Fruit fly (Drosophila melanogaster) whole organism, embryonic: ENCODE measurements around the gene sp3.

Source experiments
- Antp ChIP-seq: fragments of 200-800 bp; sonication (Bioruptor generic); optimal IDR thresholded peaks from 3 replicates; lab custom pipeline; 2016; ENCODE audit warnings: missing biosample characterization, missing genetic modification characterization
- B-H2 ChIP-seq: fragments of 200-800 bp; sonication (Bioruptor generic); optimal IDR thresholded peaks from 2 replicates; lab custom pipeline; 2018; ENCODE audit warnings: missing biosample characterization, mild to moderate bottlenecking, missing genetic modification characterization
- Bteb2 ChIP-seq: fragments of 200-800 bp; sonication (Bioruptor generic); optimal IDR thresholded peaks from 2 replicates; lab custom pipeline; 2016; ENCODE audit warnings: missing biosample characterization, missing genetic modification characterization
- C15 ChIP-seq: fragments of 200-800 bp; sonication (Bioruptor generic); IDR thresholded peaks from 3 replicates; pipeline ENCODE4 v1.3.6; 2022; ENCODE audit warnings: missing biosample characterization, missing genetic modification characterization
- CG10267 ChIP-seq: fragments of 200-800 bp; sonication (Bioruptor generic); optimal IDR thresholded peaks from 2 replicates; lab custom pipeline; 2018; ENCODE audit warnings: missing biosample characterization, mild to moderate bottlenecking, missing genetic modification characterization, moderate library complexity
- CG11695 ChIP-seq: fragments of 200-800 bp; sonication (Bioruptor generic); IDR thresholded peaks from 3 replicates; pipeline ENCODE4 v1.3.6; 2022; ENCODE audit warnings: missing biosample characterization, missing genetic modification characterization
- CG12659 ChIP-seq: fragments of 200-800 bp; sonication (Bioruptor generic); optimal IDR thresholded peaks from 3 replicates; lab custom pipeline; 2017; ENCODE audit warnings: mild to moderate bottlenecking, missing biosample characterization, missing genetic modification reagents, missing genetic modification characterization
- CG13123 ChIP-seq: fragments of 200-800 bp; sonication (Bioruptor generic); optimal IDR thresholded peaks from 2 replicates; lab custom pipeline; 2016; ENCODE audit warnings: missing biosample characterization, missing genetic modification characterization
- CG13287 ChIP-seq: fragments of 200-800 bp; sonication (Bioruptor generic); IDR thresholded peaks from 2 replicates; pipeline ENCODE4 v1.3.6; 2022; ENCODE audit warnings: missing biosample characterization, missing genetic modification characterization; ENCODE audit not compliant: partially characterized antibody
- CG14667 ChIP-seq: fragments of 200-800 bp; sonication (Bioruptor generic); IDR thresholded peaks from 2 replicates; pipeline ENCODE4 v1.3.6; 2022; ENCODE audit warnings: missing biosample characterization, missing genetic modification characterization
- CG15696 ChIP-seq: fragments of 200-800 bp; sonication (Bioruptor generic); optimal IDR thresholded peaks from 2 replicates; lab custom pipeline; 2019; ENCODE audit warnings: missing biosample characterization, mild to moderate bottlenecking, missing genetic modification characterization, moderate library complexity
- CG17385 ChIP-seq: fragments of 200-800 bp; sonication (Bioruptor generic); optimal IDR thresholded peaks from 3 replicates; lab custom pipeline; 2018; ENCODE audit warnings: missing biosample characterization, mild to moderate bottlenecking, missing genetic modification characterization
- CG18011 ChIP-seq: fragments of 200-800 bp; sonication (Bioruptor generic); optimal IDR thresholded peaks from 2 replicates; lab custom pipeline; 2017; ENCODE audit warnings: missing biosample characterization, missing genetic modification characterization, mild to moderate bottlenecking, moderate library complexity, missing genotype
- CG4282 ChIP-seq: fragments of 200-800 bp; sonication (Bioruptor generic); optimal IDR thresholded peaks from 2 replicates; lab custom pipeline; 2016; ENCODE audit warnings: missing biosample characterization, missing genetic modification characterization
- CG4854 ChIP-seq: fragments of 200-800 bp; sonication (Bioruptor generic); optimal IDR thresholded peaks from 2 replicates; lab custom pipeline; 2016; ENCODE audit warnings: missing biosample characterization, missing genetic modification characterization, inconsistent platforms
- CG5245 ChIP-seq: fragments of 200-800 bp; sonication (Bioruptor generic); optimal IDR thresholded peaks from 3 replicates; lab custom pipeline; 2016; ENCODE audit warnings: missing biosample characterization, missing genetic modification characterization
- CG7839 ChIP-seq: fragments of 200-800 bp; sonication (Bioruptor generic); optimal IDR thresholded peaks from 3 replicates; lab custom pipeline; 2018; ENCODE audit warnings: missing biosample characterization, mild to moderate bottlenecking, missing genetic modification characterization, moderate library complexity
- CG8290 ChIP-seq, 3 experiments: fragments of 200-800 bp; sonication (Bioruptor generic); optimal IDR thresholded peaks; 2 replicates each; lab custom pipeline; 2016 to 2019; ENCODE audit warnings: missing biosample characterization in 3 of 3, missing genetic modification characterization in 3 of 3, mild to moderate bottlenecking in 2 of 3, moderate library complexity in 1 of 3
- CG9932 ChIP-seq: fragments of 200-800 bp; sonication (Bioruptor generic); IDR thresholded peaks from 2 replicates; pipeline ENCODE4 v1.3.6; 2022; ENCODE audit warnings: missing biosample characterization, missing genetic modification characterization
- D ChIP-seq, 2 experiments: fragments of 200-800 bp in 1 of 2; fragments of >200 bp in 1 of 2; sonication (Bioruptor generic) in 1 of 2; optimal IDR thresholded peaks; 2 replicates in 1 of 2; 3 replicates in 1 of 2; lab custom pipeline; 2017; ENCODE audit warnings: mild to moderate bottlenecking in 1 of 2, missing biosample characterization in 1 of 2, missing genetic modification characterization in 1 of 2, missing genetic modification reagents in 1 of 2
- E2f2 ChIP-seq: fragments of 200-800 bp; sonication (Bioruptor generic); IDR thresholded peaks from 2 replicates; pipeline ENCODE4 v1.3.6; 2022; ENCODE audit warnings: missing biosample characterization, missing genetic modification characterization
- ERR ChIP-seq: fragments of 200-800 bp; sonication (Bioruptor generic); optimal IDR thresholded peaks from 2 replicates; lab custom pipeline; 2016; ENCODE audit warnings: missing biosample characterization, missing genetic modification characterization
- Gug ChIP-seq: fragments of 200-800 bp; sonication (Bioruptor generic); IDR thresholded peaks from 4 replicates; pipeline ENCODE4 v1.3.6; 2022; ENCODE audit warnings: missing biosample characterization, missing genetic modification characterization
- HLHmδ ChIP-seq: fragments of 200-800 bp; sonication (Bioruptor generic); optimal IDR thresholded peaks from 2 replicates; lab custom pipeline; 2018; ENCODE audit warnings: missing biosample characterization, mild to moderate bottlenecking, missing genetic modification characterization, moderate library complexity
- Hmr ChIP-seq: fragments of 200-800 bp; sonication (Bioruptor generic); optimal IDR thresholded peaks from 3 replicates; lab custom pipeline; 2017; ENCODE audit warnings: mild to moderate bottlenecking, missing biosample characterization, missing genetic modification reagents, missing genetic modification characterization
- MBD-R2 ChIP-seq: fragments of 200-800 bp; sonication (Bioruptor generic); IDR thresholded peaks from 2 replicates; pipeline ENCODE4 v1.3.6; 2022; ENCODE audit warnings: missing biosample characterization, missing genetic modification characterization
- Mad ChIP-seq: fragments of 200-800 bp; sonication (Bioruptor generic); optimal IDR thresholded peaks from 2 replicates; lab custom pipeline; 2016; ENCODE audit warnings: missing biosample characterization, missing genetic modification characterization
- Mes4 ChIP-seq: fragments of 200-800 bp; sonication (Bioruptor generic); optimal IDR thresholded peaks from 2 replicates; lab custom pipeline; 2016; ENCODE audit warnings: missing biosample characterization, missing genetic modification characterization
- NFAT ChIP-seq: fragments of 200-800 bp; sonication (Bioruptor generic); IDR thresholded peaks from 2 replicates; pipeline ENCODE4 v1.3.6; 2022; ENCODE audit warnings: missing biosample characterization, missing genetic modification characterization
- Pdp1 ChIP-seq, 2 experiments: fragments of 200-800 bp; sonication (Bioruptor generic); optimal IDR thresholded peaks; 3 replicates each; lab custom pipeline; 2016; ENCODE audit warnings: missing biosample characterization in 2 of 2, missing genetic modification characterization in 2 of 2, mild to moderate bottlenecking in 1 of 2, moderate library complexity in 1 of 2
- ase ChIP-seq: fragments of 200-800 bp; sonication (Bioruptor generic); IDR thresholded peaks from 3 replicates; pipeline ENCODE4 v1.3.6; 2022; ENCODE audit warnings: missing biosample characterization, missing genetic modification characterization
- ash1 ChIP-seq: fragments of 200-800 bp; sonication (Bioruptor generic); optimal IDR thresholded peaks from 2 replicates; lab custom pipeline; 2018; ENCODE audit warnings: missing biosample characterization, mild to moderate bottlenecking, missing genetic modification characterization
- crc ChIP-seq: fragments of 200-800 bp; sonication (Bioruptor generic); optimal IDR thresholded peaks from 2 replicates; lab custom pipeline; 2016; ENCODE audit warnings: missing biosample characterization, missing genetic modification characterization
- fd102C ChIP-seq: fragments of 200-800 bp; sonication (Bioruptor generic); optimal IDR thresholded peaks from 2 replicates; lab custom pipeline; 2018; ENCODE audit warnings: missing biosample characterization, mild to moderate bottlenecking, missing genetic modification characterization, moderate library complexity
- gro ChIP-seq: fragments of 200-800 bp; sonication (Bioruptor generic); optimal IDR thresholded peaks from 2 replicates; lab custom pipeline; 2016; ENCODE audit warnings: missing biosample characterization, missing genetic modification characterization
- gsb-n ChIP-seq: fragments of 200-800 bp; sonication (Bioruptor generic); optimal IDR thresholded peaks from 3 replicates; lab custom pipeline; 2018; ENCODE audit warnings: missing biosample characterization, mild to moderate bottlenecking, missing genetic modification characterization
- lab ChIP-seq: fragments of 200-800 bp; sonication (Bioruptor generic); optimal IDR thresholded peaks from 3 replicates; lab custom pipeline; 2017; ENCODE audit warnings: missing biosample characterization, missing genetic modification characterization, mild to moderate bottlenecking, moderate library complexity, missing genetic modification reagents
- nau ChIP-seq: fragments of 200-800 bp; sonication (Bioruptor generic); optimal IDR thresholded peaks from 3 replicates; lab custom pipeline; 2017; ENCODE audit warnings: missing biosample characterization, mild to moderate bottlenecking, missing genetic modification characterization, missing genetic modification reagents
- otp ChIP-seq: fragments of 200-800 bp; sonication (Bioruptor generic); IDR thresholded peaks from 3 replicates; pipeline ENCODE4, ENCODE4 v1.3.6; 2022; ENCODE audit warnings: missing biosample characterization, missing genetic modification characterization
- pnt ChIP-seq: fragments of 200-800 bp; sonication (Bioruptor generic); optimal IDR thresholded peaks from 3 replicates; lab custom pipeline; 2016; ENCODE audit warnings: missing biosample characterization, missing genetic modification characterization
- prd ChIP-seq, 3 experiments: fragments of >200 bp in 2 of 3; fragments of 200-800 bp in 1 of 3; sonication (Bioruptor generic) in 1 of 3; optimal IDR thresholded peaks in 2 of 3; IDR thresholded peaks in 1 of 3; 2 replicates in 2 of 3; 3 replicates in 1 of 3; pipeline versions ENCODE4 v1.3.6 to Lab custom; 2017 to 2022; ENCODE audit warnings: missing biosample characterization in 1 of 3, missing genetic modification characterization in 1 of 3
- pros ChIP-seq: fragments of 200-800 bp; sonication (Bioruptor generic); optimal IDR thresholded peaks from 3 replicates; lab custom pipeline; 2019; ENCODE audit warnings: missing biosample characterization, mild to moderate bottlenecking, missing genetic modification characterization, moderate library complexity
- sd ChIP-seq: fragments of 200-800 bp; sonication (Bioruptor generic); optimal IDR thresholded peaks from 3 replicates; lab custom pipeline; 2018; ENCODE audit warnings: missing biosample characterization, mild to moderate bottlenecking, missing genetic modification characterization, moderate library complexity
- sim ChIP-seq: fragments of 200-800 bp; sonication (Bioruptor generic); IDR thresholded peaks from 2 replicates; pipeline ENCODE4 v1.3.6; 2022; ENCODE audit warnings: missing biosample characterization, missing genetic modification characterization
- sisA ChIP-seq: fragments of 200-800 bp; sonication (Bioruptor generic); IDR thresholded peaks from 2 replicates; pipeline ENCODE4 v1.3.6; 2022; ENCODE audit warnings: missing biosample characterization, missing genetic modification characterization
- so ChIP-seq: fragments of 200-800 bp; sonication (Bioruptor generic); IDR thresholded peaks from 3 replicates; pipeline ENCODE4 v1.3.6; 2022; ENCODE audit warnings: missing biosample characterization, missing genetic modification characterization
- stwl ChIP-seq: fragments of 200-800 bp; sonication (Bioruptor generic); optimal IDR thresholded peaks from 3 replicates; lab custom pipeline; 2018; ENCODE audit warnings: missing biosample characterization, mild to moderate bottlenecking, missing genetic modification characterization, moderate library complexity
- tap ChIP-seq: fragments of 200-800 bp; optimal IDR thresholded peaks from 3 replicates; lab custom pipeline; 2019; ENCODE audit warnings: missing biosample characterization, mild to moderate bottlenecking, missing genetic modification characterization, moderate library complexity
- trem ChIP-seq: fragments of 200-800 bp; optimal IDR thresholded peaks from 3 replicates; lab custom pipeline; 2019; ENCODE audit warnings: missing biosample characterization, mild to moderate bottlenecking, missing genetic modification characterization, moderate library complexity

sp3 gene

dm6 chr3R:21481960-21482359 is 38.8 kb upstream of the sp3 start, which contains the start of gene Fancm (continued):
- TF ChIP-seq Hmr (GFP tag; lab: Kevin White, UChicago) = peak; percentile 81
- TF ChIP-seq CG12659 (GFP tag; lab: Kevin White, UChicago) = peak; percentile 83
- TF ChIP-seq Mes4 (GFP tag; lab: Kevin White, UChicago) = peak; percentile 60
- TF ChIP-seq D (optimal IDR thresholded peaks at IDR 0.05; lab: Kevin White, UChicago) = no peak
- TF ChIP-seq D (GFP tag; optimal IDR thresholded peaks at IDR 0.05; lab: Kevin White, UChicago) = no peak
- peak; percentile 54 for TF ChIP-seq lab (GFP tag; lab: Kevin White, UChicago)
- no peak for TF ChIP-seq gsb-n (tag; lab: Kevin White, UChicago)
- peak; percentile 93 for TF ChIP-seq stwl (tag; lab: Kevin White, UChicago)
- TF ChIP-seq CG5245 = peak; percentile 64
- TF ChIP-seq crc (GFP tag; lab: Kevin White, UChicago) = peak; percentile 24
- TF ChIP-seq CG8290 (GFP tag; optimal IDR thresholded peaks at IDR 0.05; lab: Kevin White, UChicago) = peak; percentile 90
- TF ChIP-seq CG8290 (tag; optimal IDR thresholded peaks at IDR 0.05; lab: Kevin White, UChicago) = peak; percentile 51 to 79
- peak; percentile 32 for TF ChIP-seq CG13123 (GFP tag; lab: Kevin White, UChicago)
- TF ChIP-seq CG4282 = peak; percentile 70
- TF ChIP-seq tap (tag; lab: Kevin White, UChicago) = no peak
- no peak for TF ChIP-seq sd (tag; lab: Kevin White, UChicago)
- peak; percentile 34 for TF ChIP-seq CG18011 (GFP tag; lab: Kevin White, UChicago)
- TF ChIP-seq pros (GFP tag; lab: Kevin White, UChicago) = no peak
- peak; percentile 44 for TF ChIP-seq Bteb2 (GFP tag; lab: Kevin White, UChicago)
- TF ChIP-seq NFAT (GFP tag; lab: Robert Waterston, UW) = peak; percentile 61
- no peak for TF ChIP-seq prd (optimal IDR thresholded peaks at IDR 0.05; lab: Kevin White, UChicago)
- TF ChIP-seq prd (GFP tag; IDR thresholded peaks at IDR 0.05; lab: Robert Waterston, UW) = peak; percentile 39; the same call in 1 of the 3 replicates
- peak; percentile 57 for TF ChIP-seq CG7839
- no peak for TF ChIP-seq sim (GFP tag; lab: Robert Waterston, UW)
- TF ChIP-seq fd102C (GFP tag; lab: Kevin White, UChicago) = peak; percentile 33
- TF ChIP-seq CG13287 (GFP tag; lab: Robert Waterston, UW) = peak; percentile 84
- TF ChIP-seq Mad (GFP tag; lab: Kevin White, UChicago) = peak; percentile 45
- TF ChIP-seq CG14667 (GFP tag; lab: Robert Waterston, UW) = peak; percentile 26; the same call in 1 of the 2 replicates
- peak; percentile 84 for TF ChIP-seq CG9932 (GFP tag; lab: Robert Waterston, UW)
- peak; percentile 54 for TF ChIP-seq ERR (GFP tag; lab: Kevin White, UChicago)
- no peak for TF ChIP-seq so
- TF ChIP-seq CG4854 (GFP tag; lab: Kevin White, UChicago) = peak; percentile 67
- peak; percentile 68 for TF ChIP-seq sisA (GFP tag; lab: Robert Waterston, UW)
- peak; percentile 100 for TF ChIP-seq CG10267 (tag; lab: Kevin White, UChicago)
- no peak for TF ChIP-seq nau (GFP tag; lab: Kevin White, UChicago)
- TF ChIP-seq CG17385 (GFP tag; lab: Kevin White, UChicago) = peak; percentile 52
- TF ChIP-seq otp (GFP tag; lab: Robert Waterston, UW) = no peak
- no peak for TF ChIP-seq C15 (GFP tag; lab: Robert Waterston, UW)
- TF ChIP-seq CG15696 = peak; percentile 56
- TF ChIP-seq CG11695 (GFP tag; lab: Robert Waterston, UW) = no peak
- TF ChIP-seq MBD-R2 (GFP tag; lab: Robert Waterston, UW) = peak; percentile 71
- peak; percentile 94 for TF ChIP-seq trem
- TF ChIP-seq Antp (GFP tag; lab: Kevin White, UChicago) = peak; percentile 85
- TF ChIP-seq ash1 (GFP tag; lab: Kevin White, UChicago) = no peak
- peak; percentile 68 to 69 for TF ChIP-seq Pdp1 (GFP tag; optimal IDR thresholded peaks at IDR 0.05; lab: Kevin White, UChicago)
- peak; percentile 71 for TF ChIP-seq Gug (GFP tag; lab: Robert Waterston, UW)
- peak; percentile 64 for TF ChIP-seq B-H2 (GFP tag; lab: Kevin White, UChicago)
- TF ChIP-seq E2f2 (GFP tag; lab: Robert Waterston, UW) = peak; percentile 98
- TF ChIP-seq ase (GFP tag; lab: Robert Waterston, UW) = 0 out of 3 replicates have a peak, but pooled peaks have one; percentile 6
- peak; percentile 69 for TF ChIP-seq pnt (GFP tag; lab: Kevin White, UChicago)
- TF ChIP-seq gro = peak; percentile 68
- TF ChIP-seq HLHmδ (GFP tag; lab: Kevin White, UChicago) = no peak
